Worm (Caenorhabditis elegans) whole organism, L1 larva: Measurements from ENCODE around the gene lap-1.

Experiments used
- ces-1 ChIP-seq: fragments of 150-350 bp; optimal IDR thresholded peaks from 2 replicates; lab custom pipeline; 2014; ENCODE audit warnings: missing biosample characterization, missing genetic modification reagents, missing genetic modification characterization
- dpl-1 ChIP-seq, 3 experiments: fragments of 150-350 bp in 2 of 3; sonication (generic microtip) in 1 of 3; optimal IDR thresholded peaks; 2 replicates each; lab custom pipeline; 2014 to 2017; ENCODE audit warnings: missing biosample characterization in 3 of 3, missing genetic modification characterization in 3 of 3, missing genetic modification reagents in 3 of 3
- egl-27 ChIP-seq, 2 experiments: fragments of 150-350 bp in 1 of 2; sonication (generic microtip); optimal IDR thresholded peaks; 3 replicates each; lab custom pipeline; 2017 to 2018; ENCODE audit warnings: missing biosample characterization in 2 of 2, missing genetic modification characterization in 2 of 2, missing genetic modification reagents in 2 of 2
- elt-3 ChIP-seq, 6 experiments: fragments of 150-350 bp in 1 of 6; sonication (generic microtip); optimal IDR thresholded peaks; 2 replicates each; lab custom pipeline; 2017 to 2018; ENCODE audit warnings: missing biosample characterization in 6 of 6, missing genetic modification characterization in 6 of 6, inconsistent platforms in 1 of 6
- lsy-2 ChIP-seq, 2 experiments: fragments of 150-350 bp; optimal IDR thresholded peaks; 2 replicates each; lab custom pipeline; 2014; ENCODE audit warnings: missing biosample characterization in 2 of 2, missing genetic modification characterization in 2 of 2
- mab-9 ChIP-seq: fragments of 200-800 bp; sonication (Bioruptor generic); IDR thresholded peaks from 2 replicates; pipeline ENCODE4 v1.3.6; 2022; ENCODE audit warnings: missing genetic modification reagents, missing genetic modification characterization, missing compliant biosample characterization
- nhr-12 ChIP-seq: sonication (generic microtip); optimal IDR thresholded peaks from 2 replicates; lab custom pipeline; 2017; ENCODE audit warnings: missing biosample characterization, missing genetic modification characterization
- pqm-1 ChIP-seq: sonication (generic microtip); optimal IDR thresholded peaks from 3 replicates; lab custom pipeline; 2017; ENCODE audit warnings: missing biosample characterization, missing genetic modification characterization
- tlp-1 ChIP-seq: fragments of 150-350 bp; optimal IDR thresholded peaks from 2 replicates; lab custom pipeline; 2014; ENCODE audit warnings: missing biosample characterization, missing genetic modification characterization
- ztf-11 ChIP-seq, 2 experiments: sonication (generic microtip); optimal IDR thresholded peaks; 2 replicates each; lab custom pipeline; 2016 to 2017; ENCODE audit warnings: missing genetic modification characterization in 2 of 2, missing biosample characterization in 1 of 2, missing compliant biosample characterization in 1 of 2

DNA sequence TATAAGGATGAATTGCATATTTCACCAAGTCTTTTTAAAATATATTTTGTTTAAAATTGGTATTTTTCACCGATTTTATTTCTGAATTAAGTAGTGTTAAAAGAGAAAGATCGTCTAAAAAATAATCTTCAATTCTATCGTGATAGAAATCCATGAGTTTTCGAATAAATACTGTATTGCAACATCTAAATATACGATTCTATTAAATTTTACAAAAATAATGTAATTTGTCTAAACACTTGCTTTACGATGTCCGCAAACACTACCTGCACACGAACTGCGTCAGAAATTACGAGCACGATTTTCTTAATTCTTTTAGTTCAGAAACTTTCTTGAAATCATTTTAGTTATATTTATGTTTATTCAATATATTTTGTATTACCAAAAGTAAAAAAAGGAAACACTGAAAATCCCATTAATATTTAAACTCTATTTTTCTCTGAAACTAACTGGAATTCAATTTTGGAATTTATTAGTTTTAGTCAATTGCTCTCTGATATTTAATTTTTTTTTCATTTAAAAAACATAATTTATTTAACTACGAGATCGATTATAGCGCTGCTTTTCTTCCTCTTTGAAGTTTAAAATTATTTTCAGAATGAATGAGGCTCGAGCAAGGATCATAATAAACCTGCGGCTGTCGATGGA is 47.6 kb upstream of the lap-1 start, which contains the start of gene mrpl-32:
- TF ChIP-seq dpl-1 (GFP tag; optimal IDR thresholded peaks at IDR 0.05; lab: Kevin White, UChicago) (peak in 1 of 3 experiments; percentile 10), ztf-11 (tag; optimal IDR thresholded peaks at IDR 0.05; lab: Kevin White, UChicago) (no peak), pqm-1 (tag; lab: Kevin White, UChicago) (no peak), elt-3 (tag; optimal IDR thresholded peaks at IDR 0.05; lab: Kevin White, UChicago) (no peak), egl-27 (tag; optimal IDR thresholded peaks at IDR 0.05; lab: Kevin White, UChicago) (no peak), ces-1 (no peak), mab-9 (GFP tag; lab: Robert Waterston, UW) (no peak), tlp-1 (tag; lab: Kevin White, UChicago) (no peak), nhr-12 (tag; lab: Kevin White, UChicago) (no peak), lsy-2 (tag; optimal IDR thresholded peaks at IDR 0.05; lab: Kevin White, UChicago) (peak; percentile 34 to 51)
